Worm (Caenorhabditis elegans) whole organism, L2 larva: ENCODE data around the gene Y102A5C.40.

Source experiments
- C34F6.9 ChIP-seq: fragments of 150-350 bp; optimal IDR thresholded peaks from 2 replicates; lab custom pipeline; 2014; ENCODE audit warnings: missing biosample characterization, missing genetic modification characterization
- F13H6.1 ChIP-seq: sonication (generic microtip); optimal IDR thresholded peaks from 2 replicates; lab custom pipeline; 2016; ENCODE audit warnings: missing genetic modification characterization, missing compliant biosample characterization
- Y55F3AM.14 ChIP-seq: fragments of 200-800 bp; sonication (Bioruptor generic); optimal IDR thresholded peaks from 2 replicates; lab custom pipeline; 2018; ENCODE audit warnings: mild to moderate bottlenecking, missing genetic modification characterization, missing compliant biosample characterization
- ZK546.5 ChIP-seq: sonication (generic microtip); optimal IDR thresholded peaks from 2 replicates; lab custom pipeline; 2017; ENCODE audit warnings: missing biosample characterization, missing genetic modification characterization
- alr-1 ChIP-seq: fragments of 150-350 bp; optimal IDR thresholded peaks from 2 replicates; lab custom pipeline; 2014; ENCODE audit warnings: missing biosample characterization, missing genetic modification characterization
- ama-1 ChIP-seq: fragments of 150-350 bp; optimal IDR thresholded peaks from 2 replicates; lab custom pipeline; 2018; ENCODE audit warnings: inconsistent platforms
- blmp-1 ChIP-seq: sonication (generic microtip); optimal IDR thresholded peaks from 2 replicates; lab custom pipeline; 2017; ENCODE audit warnings: missing genetic modification characterization, mild to moderate bottlenecking, missing compliant biosample characterization, antibody characterized with exemption, moderate library complexity; ENCODE audit not compliant: insufficient read depth
- ceh-16 ChIP-seq: fragments of 150-350 bp; optimal IDR thresholded peaks from 2 replicates; lab custom pipeline; 2014; ENCODE audit warnings: missing biosample characterization, missing genetic modification characterization
- ceh-82 ChIP-seq: fragments of 150-350 bp; optimal IDR thresholded peaks from 2 replicates; lab custom pipeline; 2014; ENCODE audit warnings: missing biosample characterization, missing genetic modification characterization
- crh-2 ChIP-seq: sonication (generic microtip); optimal IDR thresholded peaks from 2 replicates; lab custom pipeline; 2017; ENCODE audit warnings: missing biosample characterization, missing genetic modification characterization
- dmd-4 ChIP-seq: sonication (generic microtip); optimal IDR thresholded peaks from 2 replicates; lab custom pipeline; 2017; ENCODE audit warnings: missing biosample characterization, missing genetic modification characterization
- egl-27 ChIP-seq: sonication (generic microtip); optimal IDR thresholded peaks from 3 replicates; lab custom pipeline; 2017; ENCODE audit warnings: missing biosample characterization, missing genetic modification reagents, missing genetic modification characterization
- elt-1 ChIP-seq: fragments of 150-350 bp; optimal IDR thresholded peaks from 2 replicates; lab custom pipeline; 2014; ENCODE audit warnings: missing biosample characterization, missing genetic modification characterization
- elt-3 ChIP-seq: sonication (generic microtip); optimal IDR thresholded peaks from 2 replicates; lab custom pipeline; 2017; ENCODE audit warnings: missing biosample characterization, missing genetic modification characterization
- fos-1 ChIP-seq: fragments of 150-350 bp; optimal IDR thresholded peaks from 2 replicates; lab custom pipeline; 2014; ENCODE audit warnings: missing biosample characterization, missing genetic modification characterization
- gmeb-1 ChIP-seq: fragments of 150-350 bp; optimal IDR thresholded peaks from 2 replicates; lab custom pipeline; 2014; ENCODE audit warnings: missing biosample characterization, missing genetic modification characterization
- lin-11 ChIP-seq: fragments of 150-350 bp; sonication (generic microtip); optimal IDR thresholded peaks from 2 replicates; lab custom pipeline; 2014; ENCODE audit warnings: missing biosample characterization, missing genetic modification characterization, inconsistent platforms, mixed read lengths
- lin-13 ChIP-seq: fragments of 150-350 bp; optimal IDR thresholded peaks from 2 replicates; lab custom pipeline; 2014; ENCODE audit warnings: missing biosample characterization, missing genetic modification reagents, missing genetic modification characterization
- lin-39 ChIP-seq: fragments of 150-350 bp; optimal IDR thresholded peaks from 2 replicates; lab custom pipeline; 2014; ENCODE audit warnings: missing biosample characterization, missing genetic modification reagents, missing genetic modification characterization
- lsy-2 ChIP-seq, 2 experiments: fragments of 150-350 bp in 1 of 2; sonication (generic microtip) in 1 of 2; optimal IDR thresholded peaks; 2 replicates each; lab custom pipeline; 2014 to 2017; ENCODE audit warnings: missing biosample characterization in 2 of 2, missing genetic modification characterization in 2 of 2
- mbf-1 ChIP-seq: sonication (generic microtip); optimal IDR thresholded peaks from 2 replicates; lab custom pipeline; 2017; ENCODE audit warnings: missing biosample characterization, missing genetic modification characterization
- mdl-1 ChIP-seq, 2 experiments: fragments of 150-350 bp in 1 of 2; sonication (generic microtip) in 1 of 2; optimal IDR thresholded peaks; 2 replicates each; lab custom pipeline; 2017; ENCODE audit warnings: missing biosample characterization in 2 of 2, missing genetic modification characterization in 2 of 2
- nhr-10 ChIP-seq: sonication (generic microtip); optimal IDR thresholded peaks from 2 replicates; lab custom pipeline; 2017; ENCODE audit warnings: missing biosample characterization, missing genetic modification characterization
- nhr-11 ChIP-seq: fragments of 150-350 bp; optimal IDR thresholded peaks from 2 replicates; lab custom pipeline; 2014; ENCODE audit warnings: missing biosample characterization, missing genetic modification characterization
- nhr-12 ChIP-seq: fragments of 150-350 bp; optimal IDR thresholded peaks from 2 replicates; lab custom pipeline; 2014; ENCODE audit warnings: missing biosample characterization, missing genetic modification characterization
- nhr-21 ChIP-seq: fragments of 150-350 bp; optimal IDR thresholded peaks from 2 replicates; lab custom pipeline; 2014; ENCODE audit warnings: missing biosample characterization, missing genetic modification characterization
- nhr-23 ChIP-seq: fragments of 150-350 bp; optimal IDR thresholded peaks from 2 replicates; lab custom pipeline; 2014; ENCODE audit warnings: missing biosample characterization, missing genetic modification reagents, missing genetic modification characterization
- nhr-6 ChIP-seq: fragments of 150-350 bp; optimal IDR thresholded peaks from 2 replicates; lab custom pipeline; 2014; ENCODE audit warnings: missing biosample characterization, missing genetic modification characterization
- nhr-77 ChIP-seq: fragments of 150-350 bp; optimal IDR thresholded peaks from 2 replicates; lab custom pipeline; 2014; ENCODE audit warnings: missing biosample characterization, missing genetic modification characterization
- sem-4 ChIP-seq: fragments of 150-350 bp; optimal IDR thresholded peaks from 2 replicates; lab custom pipeline; 2014; ENCODE audit warnings: missing biosample characterization, missing genetic modification reagents, missing genetic modification characterization
- skn-1 ChIP-seq: sonication (generic microtip); optimal IDR thresholded peaks from 2 replicates; lab custom pipeline; 2017; ENCODE audit warnings: missing biosample characterization, missing genetic modification characterization
- sma-3 ChIP-seq: sonication (generic microtip); optimal IDR thresholded peaks from 2 replicates; lab custom pipeline; 2016; ENCODE audit warnings: missing genetic modification reagents, missing genetic modification characterization, missing compliant biosample characterization
- unc-55 ChIP-seq: fragments of 150-350 bp; sonication (generic microtip); optimal IDR thresholded peaks from 3 replicates; lab custom pipeline; 2014; ENCODE audit warnings: missing biosample characterization, missing genetic modification reagents, missing genetic modification characterization
- unc-62 ChIP-seq: fragments of 150-350 bp; optimal IDR thresholded peaks from 2 replicates; lab custom pipeline; 2014; ENCODE audit warnings: missing biosample characterization, missing genetic modification reagents, missing genetic modification characterization
- zag-1 ChIP-seq: fragments of 150-350 bp; optimal IDR thresholded peaks from 2 replicates; lab custom pipeline; 2014; ENCODE audit warnings: missing biosample characterization, missing genetic modification characterization
- ztf-4 ChIP-seq: fragments of 150-350 bp; optimal IDR thresholded peaks from 2 replicates; lab custom pipeline; 2014; ENCODE audit warnings: missing biosample characterization, missing genetic modification characterization

The Y102A5C.40 gene

DNA sequence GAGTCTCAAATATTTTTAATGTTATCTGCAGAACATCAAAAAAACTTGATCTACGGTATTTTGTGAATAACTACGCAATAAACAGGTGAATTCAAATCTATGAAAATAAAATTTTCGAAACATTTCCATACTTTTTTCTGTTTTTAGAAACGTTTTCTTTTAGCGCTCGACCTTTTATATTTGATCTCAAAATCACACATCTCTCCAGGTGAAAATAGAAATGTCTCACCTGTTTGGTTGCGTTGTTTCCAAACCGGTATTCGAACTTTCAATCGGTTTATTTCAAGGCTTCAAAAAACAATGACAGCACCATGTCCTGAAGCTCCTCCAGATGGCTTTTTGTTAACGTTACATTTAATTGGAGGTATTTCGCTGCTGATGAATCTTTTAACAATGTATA, 14.2 kb upstream of the Y102A5C.40 start, which contains the start of gene sri-9:
Gene sri-9, plus strand, starts transcription at position 301 of the 400 bp plus-strand sequence.
- TF ChIP-seq nhr-10 (tag; lab: Kevin White, UChicago) (no peak), gmeb-1 (tag; lab: Kevin White, UChicago) (no peak), fos-1 (tag; lab: Kevin White, UChicago) (no peak), unc-62 (no peak), unc-55 (no peak), lin-39 (no peak), C34F6.9 (tag; lab: Kevin White, UChicago) (no peak), zag-1 (tag; lab: Kevin White, UChicago) (no peak), sem-4 (tag; lab: Kevin White, UChicago) (no peak), F13H6.1 (tag; lab: Kevin White, UChicago) (no peak), lsy-2 (tag; optimal IDR thresholded peaks at IDR 0.05; lab: Kevin White, UChicago) (no peak), Y55F3AM.14 (GFP tag; lab: Kevin White, UChicago) (no peak)

ce11 chrV:17000635-17001034, 13.7 kb upstream of the Y102A5C.40 start:
- TF ChIP-seq mdl-1 (tag; optimal IDR thresholded peaks at IDR 0.05; lab: Kevin White, UChicago) (no peak), egl-27 (tag; lab: Kevin White, UChicago) (no peak), C34F6.9 (tag; lab: Kevin White, UChicago) (no peak), ceh-16 (tag; lab: Kevin White, UChicago) (no peak), fos-1 (tag; lab: Kevin White, UChicago) (no peak), ZK546.5 (tag; lab: Kevin White, UChicago) (no peak), unc-62 (no peak), sma-3 (no peak), nhr-23 (tag; lab: Kevin White, UChicago) (no peak), skn-1 (tag; lab: Kevin White, UChicago) (no peak), alr-1 (tag; lab: Kevin White, UChicago) (no peak), F13H6.1 (tag; lab: Kevin White, UChicago) (no peak), elt-1 (no peak), nhr-11 (no peak)

DNA sequence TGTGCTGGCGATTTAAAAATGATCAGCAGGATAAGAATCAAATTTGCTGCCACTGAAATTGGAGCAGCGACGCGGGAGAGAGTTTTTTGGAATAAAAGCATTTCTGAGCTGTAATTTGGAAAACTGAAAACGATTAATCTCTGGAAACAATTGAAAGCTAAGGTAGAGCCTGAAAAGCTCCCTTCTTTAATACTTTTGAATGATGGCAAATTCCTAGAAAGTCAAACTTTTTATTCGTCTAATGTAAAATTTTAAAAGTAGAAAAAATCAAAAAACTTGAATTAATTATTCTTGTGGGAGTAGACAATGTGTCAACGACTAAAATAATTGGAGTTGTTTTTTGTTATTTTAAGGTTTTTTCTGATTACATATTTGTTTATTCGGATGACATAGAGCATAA, 13.3 kb upstream of the Y102A5C.40 start, which contains the start of gene str-217:
Gene str-217, minus strand, starts transcription at position 101 of the 400 bp plus-strand sequence.
- TF ChIP-seq sem-4 (tag; lab: Kevin White, UChicago) (no peak), blmp-1 (tag; lab: Kevin White, UChicago) (no peak), nhr-6 (tag; lab: Kevin White, UChicago) (no peak), lin-13 (GFP tag; lab: Kevin White, UChicago) (no peak), elt-1 (no peak), ama-1 (no peak)

ce11 chrV:16992383-16992782, 5.4 kb upstream of the Y102A5C.40 start:
- no peak for TF ChIP-seq nhr-77 (tag; lab: Kevin White, UChicago)
- TF ChIP-seq ceh-82 (tag; lab: Kevin White, UChicago) = no peak
- no peak for TF ChIP-seq egl-27 (tag; lab: Kevin White, UChicago)
- no peak for TF ChIP-seq nhr-10 (tag; lab: Kevin White, UChicago)
- no peak for TF ChIP-seq mdl-1 (tag; optimal IDR thresholded peaks at IDR 0.05; lab: Kevin White, UChicago)
- TF ChIP-seq nhr-12 (tag; lab: Kevin White, UChicago) = no peak
- no peak for TF ChIP-seq dmd-4 (tag; lab: Kevin White, UChicago)

- TF ChIP-seq gmeb-1 (tag; lab: Kevin White, UChicago) = no peak
- TF ChIP-seq nhr-11 = no peak
- TF ChIP-seq elt-3 (tag; lab: Kevin White, UChicago) = no peak
- no peak for TF ChIP-seq ztf-4
- no peak for TF ChIP-seq ceh-16 (tag; lab: Kevin White, UChicago)
- TF ChIP-seq crh-2 = no peak
- TF ChIP-seq mdl-1 (tag; optimal IDR thresholded peaks at IDR 0.05; lab: Kevin White, UChicago) = no peak
- no peak for TF ChIP-seq sma-3
- no peak for TF ChIP-seq nhr-21 (tag; lab: Kevin White, UChicago)
- no peak for TF ChIP-seq mbf-1
- TF ChIP-seq ama-1 = no peak
- no peak for TF ChIP-seq dmd-4 (tag; lab: Kevin White, UChicago)
- TF ChIP-seq lin-11 (tag; lab: Kevin White, UChicago) = no peak
- TF ChIP-seq C34F6.9 (tag; lab: Kevin White, UChicago) = no peak
- no peak for TF ChIP-seq sem-4 (tag; lab: Kevin White, UChicago)
- no peak for TF ChIP-seq nhr-10 (tag; lab: Kevin White, UChicago)
- no peak for TF ChIP-seq nhr-77 (tag; lab: Kevin White, UChicago)
Measured at ce11 chrV:16991734-16992133, 4.8 kb upstream of the Y102A5C.40 start, which contains the start of gene srz-95. srz-95 (plus strand) TSS chrV:16992034.
